Worm (Caenorhabditis elegans): ENCODE measurements around the gene ZC239.21.
"Not testable (repeated sequence)": the region's sequence is repeated elsewhere in the genome, so short reads cannot be mapped to it uniquely, and the experiment has no call there.

ZC239.21 gene

ce11 chrII:3183300-3183840, 23.4 kb upstream of the ZC239.21 start, which contains the start of the genes Y27F2A.6 and Y27F2A.8:
TSS of gene Y27F2A.6 (minus strand) at chrII:3183400.
TSS of gene Y27F2A.8 (plus strand) at chrII:3183790.
- TF ChIP-seq lir-3 (tag; optimal IDR thresholded peaks at IDR 0.05); Y48G9A.11 (GFP tag; IDR thresholded peaks at IDR 0.05); ZK337.2 (GFP tag; IDR thresholded peaks at IDR 0.05): not testable (repeated sequence)

ce11 chrII:3184858-3185257, 21.9 kb upstream of the ZC239.21 start, which contains the start of gene sri-78:
TSS of gene sri-78 (plus strand) at chrII:3185158.
- not testable (repeated sequence) for TF ChIP-seq zfp-3 (GFP tag; conservative IDR thresholded peaks at IDR 0.05); hlh-30 (tag; optimal IDR thresholded peaks at IDR 0.05; ENCODE audit: insufficient read depth); ceh-62 (tag; optimal IDR thresholded peaks at IDR 0.05)

ce11 chrII:3185848-3186247, 20.9 kb upstream of the ZC239.21 start:
- TF ChIP-seq nhr-76 (tag; optimal IDR thresholded peaks at IDR 0.05) = no peak
- TF ChIP-seq aha-1 (tag) = peak; percentile 21
- peak; percentile 41; the same call in 1 of the 2 replicates for TF ChIP-seq Y48G9A.11 (GFP tag; IDR thresholded peaks at IDR 0.05)
- peak; percentile 55 for TF ChIP-seq set-16 (GFP tag; IDR thresholded peaks at IDR 0.05)
- TF ChIP-seq egl-43 (GFP tag; IDR thresholded peaks at IDR 0.05) = 0 out of 2 replicates have a peak, but pooled peaks have one; percentile 44
- no peak for TF ChIP-seq zag-1 (tag; optimal IDR thresholded peaks at IDR 0.05)

ce11 chrII:3189038-3189437, 17.7 kb upstream of the ZC239.21 start, which contains the start of gene Y27F2A.11:
TSS of gene Y27F2A.11 (plus strand) at chrII:3189338.
- TF ChIP-seq nhr-6 (tag; optimal IDR thresholded peaks at IDR 0.05); F37D6.2 (tag; optimal IDR thresholded peaks at IDR 0.05); lim-7 (GFP tag; IDR thresholded peaks at IDR 0.05): not testable (repeated sequence)

- not testable (repeated sequence) for TF ChIP-seq ZK546.5 (tag; optimal IDR thresholded peaks at IDR 0.05); ces-1 (GFP tag; optimal IDR thresholded peaks at IDR 0.05); dve-1 (tag; optimal IDR thresholded peaks at IDR 0.05; ENCODE audit: insufficient read depth)
Observed at ce11 chrII:3191544-3191943, 15.2 kb upstream of the ZC239.21 start, which contains the start of gene Y27F2A.9. TSS of gene Y27F2A.9 (minus strand) at chrII:3191644.

DNA sequence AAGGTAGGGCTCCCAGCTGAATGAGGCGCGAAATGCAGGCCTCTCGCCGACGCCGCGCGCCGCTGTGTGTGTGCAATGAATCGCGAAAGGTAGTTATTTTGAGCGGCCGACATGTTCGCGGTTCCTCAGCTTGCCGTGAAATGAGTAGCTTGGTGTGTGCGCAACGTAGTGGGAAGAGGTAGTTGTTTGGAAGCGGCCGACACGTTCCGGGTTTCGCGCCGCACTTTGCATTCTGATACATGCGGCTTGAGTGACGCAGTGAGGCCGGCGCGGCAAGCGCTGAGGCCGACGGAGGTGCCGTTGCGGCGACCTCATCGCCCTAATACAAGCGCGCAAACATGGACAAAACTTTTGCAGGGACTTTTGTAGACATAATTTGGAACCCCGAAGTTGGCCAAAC, 11.0 kb upstream of the ZC239.21 start:
- TF ChIP-seq set-16 (GFP tag; IDR thresholded peaks at IDR 0.05) = peak; percentile 79
- no peak for TF ChIP-seq nhr-102 (tag; optimal IDR thresholded peaks at IDR 0.05)

ce11 chrII:3196966-3197365, 9.8 kb upstream of the ZC239.21 start, which contains the start of gene gcy-15:
TSS of gene gcy-15 (minus strand) at chrII:3197066.
- no peak for TF ChIP-seq dve-1 (tag; optimal IDR thresholded peaks at IDR 0.05; ENCODE audit: insufficient read depth)
- TF ChIP-seq snpc-4 (tag; optimal IDR thresholded peaks at IDR 0.05) = no peak
- TF ChIP-seq daf-8 (GFP tag; IDR thresholded peaks at IDR 0.05) = no peak
- no peak for TF ChIP-seq nhr-10 (tag; optimal IDR thresholded peaks at IDR 0.05)
- no peak for TF ChIP-seq egl-43 (GFP tag; IDR thresholded peaks at IDR 0.05)
- no peak for TF ChIP-seq snpc-1.2 (GFP tag; IDR thresholded peaks at IDR 0.05)
- TF ChIP-seq nhr-41 (GFP tag; IDR thresholded peaks at IDR 0.05) = no peak

DNA sequence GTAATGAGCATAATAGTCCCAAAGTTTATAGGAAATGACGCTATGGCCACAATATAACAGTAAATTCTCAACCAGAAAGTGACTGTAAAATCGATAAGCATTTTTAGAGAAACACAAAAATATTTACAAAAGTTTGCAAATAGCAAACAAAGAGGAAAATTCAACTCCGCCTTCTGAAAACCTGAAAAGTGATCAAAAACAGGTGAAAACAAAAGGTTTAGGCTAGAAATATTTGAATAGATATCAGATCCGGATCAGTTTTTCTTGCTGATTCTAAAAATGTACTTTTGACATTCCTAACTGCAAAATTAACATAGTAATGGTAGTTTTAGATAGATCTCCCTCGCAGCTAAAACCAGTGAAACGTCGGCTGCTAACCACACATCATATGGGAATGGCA, 7.7 kb upstream of the ZC239.21 start, which contains the start of gene sri-51:
TSS of gene sri-51 (minus strand) at position 101 of the 400 bp plus-strand sequence.
- TF ChIP-seq skn-1 (tag; optimal IDR thresholded peaks at IDR 0.05) (no peak), lin-38 (GFP tag; IDR thresholded peaks at IDR 0.05) (no peak), nhr-77 (tag; optimal IDR thresholded peaks at IDR 0.05) (no peak), hif-1 (tag; optimal IDR thresholded peaks at IDR 0.05) (no peak), sdz-12 (GFP tag; optimal IDR thresholded peaks at IDR 0.05) (no peak), mep-1 (tag; optimal IDR thresholded peaks at IDR 0.05) (no peak), unc-62 (GFP tag; optimal IDR thresholded peaks at IDR 0.05 in 1 of 2) (peak in 1 of 2 experiments; percentile 84), unc-62 (tag; optimal IDR thresholded peaks at IDR 0.05) (no peak)

Measured in whole organism, L4 larva.